Fruit fly (Drosophila melanogaster): Measurements from ENCODE around the gene CG7208.

Gene CG7208

DNA sequence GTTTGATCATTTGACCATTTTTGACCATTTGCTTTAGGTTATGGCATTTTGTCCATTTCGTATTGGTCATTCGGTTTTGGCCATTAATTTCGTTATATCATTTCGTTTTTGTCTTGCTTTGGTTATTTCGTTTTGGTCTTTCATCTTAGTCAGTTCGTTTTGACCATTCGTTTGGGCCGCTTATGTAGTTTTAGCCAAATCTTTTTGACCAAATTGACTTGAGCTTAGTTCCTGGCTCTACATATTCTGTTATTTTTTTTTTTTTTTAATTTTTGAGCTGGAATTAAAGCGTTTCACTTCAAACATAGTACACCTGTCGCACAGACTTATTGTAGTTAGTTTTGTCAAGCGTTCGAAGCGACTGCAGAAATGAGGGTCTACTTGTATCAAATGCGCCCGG lies 27.1 kb downstream of the CG7208 start, which contains the start of gene CG14315:
TSS of gene CG14315 (plus strand) at position 301 of the 400 bp plus-strand sequence.
- TF ChIP-seq usp (GFP tag; optimal IDR thresholded peaks at IDR 0.05) = no peak
- TF ChIP-seq fru (GFP tag; optimal IDR thresholded peaks at IDR 0.05) = no peak
- no peak for TF ChIP-seq dmrt93B (GFP tag; optimal IDR thresholded peaks at IDR 0.05)
- TF ChIP-seq tai (GFP tag; optimal IDR thresholded peaks at IDR 0.05) = no peak
- TF ChIP-seq GATAd (GFP tag; optimal IDR thresholded peaks at IDR 0.05) = no peak
- TF ChIP-seq Hnf4 (GFP tag; optimal IDR thresholded peaks at IDR 0.05) = no peak
- TF ChIP-seq N (GFP tag; optimal IDR thresholded peaks at IDR 0.05) = no peak
- TF ChIP-seq dl (GFP tag; optimal IDR thresholded peaks at IDR 0.05; ENCODE audit: insufficient read depth in 1 of 2, partially characterized antibody in 2 of 2) = no peak
- no peak for TF ChIP-seq Vsx2 (GFP tag; optimal IDR thresholded peaks at IDR 0.05; ENCODE audit: partially characterized antibody)
- no peak for TF ChIP-seq h (GFP tag; optimal IDR thresholded peaks at IDR 0.05)
- no peak for TF ChIP-seq sage (GFP tag; optimal IDR thresholded peaks at IDR 0.05)
- TF ChIP-seq Hr83 (GFP tag; optimal IDR thresholded peaks at IDR 0.05; ENCODE audit: poor library complexity, severe bottlenecking) = no peak
- no peak for TF ChIP-seq Rel (GFP tag; optimal IDR thresholded peaks at IDR 0.05)
- TF ChIP-seq Rel (tag; optimal IDR thresholded peaks at IDR 0.05) = no peak
- TF ChIP-seq jim (GFP tag; optimal IDR thresholded peaks at IDR 0.05) = no peak
- TF ChIP-seq sv (GFP tag; optimal IDR thresholded peaks at IDR 0.05) = no peak
- TF ChIP-seq Myc (optimal IDR thresholded peaks at IDR 0.05) = no peak
- TF ChIP-seq lola (GFP tag; optimal IDR thresholded peaks at IDR 0.05) = no peak
- TF ChIP-seq Mio (GFP tag; optimal IDR thresholded peaks at IDR 0.05) = no peak
- no peak for TF ChIP-seq dsf (GFP tag; optimal IDR thresholded peaks at IDR 0.05; ENCODE audit: borderline replicate concordance)

- no peak for TF ChIP-seq ey (GFP tag; optimal IDR thresholded peaks at IDR 0.05)
- peak in 1 of 2 experiments; percentile 2 for TF ChIP-seq foxo (GFP tag; optimal IDR thresholded peaks at IDR 0.05)
- peak; percentile 40 for TF ChIP-seq Sp1 (GFP tag; optimal IDR thresholded peaks at IDR 0.05)
- TF ChIP-seq lola (GFP tag; optimal IDR thresholded peaks at IDR 0.05) = no peak
- peak; percentile 30 for TF ChIP-seq dmrt93B (GFP tag; optimal IDR thresholded peaks at IDR 0.05)
- TF ChIP-seq HLH106 (tag; optimal IDR thresholded peaks at IDR 0.05) = peak; percentile 38
These were observed 28.1 kb downstream of the CG7208 start for dm6 chr3R:18157459-18157858.

DNA sequence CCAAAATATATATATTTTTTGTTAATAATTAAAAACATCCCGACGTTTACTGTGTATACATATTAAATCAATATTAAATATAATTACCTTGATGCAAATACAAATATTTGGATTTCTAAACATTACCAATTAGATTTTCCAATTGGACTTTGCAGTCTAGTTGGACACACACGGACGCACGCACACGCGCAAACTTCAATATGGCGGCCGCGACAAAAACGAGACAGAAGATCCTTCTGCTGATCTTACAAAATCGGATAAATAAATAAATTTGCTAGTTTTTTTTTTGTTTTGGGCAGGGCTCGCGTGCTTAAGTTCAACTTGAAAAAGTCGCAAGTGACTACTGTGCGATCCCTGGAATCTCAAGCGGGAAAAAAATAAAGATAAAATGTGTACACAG lies 28.9 kb downstream of the CG7208 start:
- TF ChIP-seq foxo (GFP tag; optimal IDR thresholded peaks at IDR 0.05) = no peak
- TF ChIP-seq sv (GFP tag; optimal IDR thresholded peaks at IDR 0.05) = no peak
- no peak for TF ChIP-seq usp (GFP tag; optimal IDR thresholded peaks at IDR 0.05)
- no peak for TF ChIP-seq N (GFP tag; optimal IDR thresholded peaks at IDR 0.05)
- no peak for TF ChIP-seq dsf (GFP tag; optimal IDR thresholded peaks at IDR 0.05; ENCODE audit: borderline replicate concordance)
- TF ChIP-seq Jra (GFP tag; optimal IDR thresholded peaks at IDR 0.05) = no peak
- no peak for TF ChIP-seq psq (GFP tag; optimal IDR thresholded peaks at IDR 0.05)
- no peak for TF ChIP-seq dl (GFP tag; optimal IDR thresholded peaks at IDR 0.05; ENCODE audit: insufficient read depth in 1 of 2, partially characterized antibody in 2 of 2)
- TF ChIP-seq CrebA (GFP tag; optimal IDR thresholded peaks at IDR 0.05; ENCODE audit: borderline replicate concordance) = no peak
- no peak for TF ChIP-seq tai (GFP tag; optimal IDR thresholded peaks at IDR 0.05)
- no peak for TF ChIP-seq Hnf4 (GFP tag; optimal IDR thresholded peaks at IDR 0.05)
- no peak for TF ChIP-seq Sp1 (GFP tag; optimal IDR thresholded peaks at IDR 0.05)
- no peak for TF ChIP-seq pan (optimal IDR thresholded peaks at IDR 0.05)
- TF ChIP-seq Hr83 (GFP tag; optimal IDR thresholded peaks at IDR 0.05; ENCODE audit: poor library complexity, severe bottlenecking) = no peak
- TF ChIP-seq Hr78 (GFP tag; optimal IDR thresholded peaks at IDR 0.05) = no peak
- TF ChIP-seq Rel (GFP tag; optimal IDR thresholded peaks at IDR 0.05) = no peak
- TF ChIP-seq Rel (tag; optimal IDR thresholded peaks at IDR 0.05) = no peak
- TF ChIP-seq fru (GFP tag; optimal IDR thresholded peaks at IDR 0.05) = no peak
- no peak for TF ChIP-seq Dfd (GFP tag; optimal IDR thresholded peaks at IDR 0.05)

- TF ChIP-seq usp (GFP tag; optimal IDR thresholded peaks at IDR 0.05) = no peak
- TF ChIP-seq br (GFP tag; optimal IDR thresholded peaks at IDR 0.05) = no peak
- TF ChIP-seq GATAd (GFP tag; optimal IDR thresholded peaks at IDR 0.05) = no peak
- TF ChIP-seq Sp1 (GFP tag; optimal IDR thresholded peaks at IDR 0.05) = no peak
- TF ChIP-seq lola (GFP tag; optimal IDR thresholded peaks at IDR 0.05) = no peak
- peak; percentile 5 for TF ChIP-seq Dfd (GFP tag; optimal IDR thresholded peaks at IDR 0.05)
- no peak for TF ChIP-seq psq (GFP tag; optimal IDR thresholded peaks at IDR 0.05)
These were observed 31.8 kb downstream of the CG7208 start for dm6 chr3R:18153698-18154097.

- no peak for TF ChIP-seq foxo (GFP tag; optimal IDR thresholded peaks at IDR 0.05)
- no peak for TF ChIP-seq fru (GFP tag; optimal IDR thresholded peaks at IDR 0.05)
These were observed 33.7 kb downstream of the CG7208 start, which contains the start of gene CG14316 for dm6 chr3R:18151820-18152219. Gene CG14316, plus strand, starts transcription at chr3R:18152120.
